Fruit fly (Drosophila melanogaster) whole organism, larva: ENCODE results near the gene Prx6a.

Experiments
- noc ChIP-seq: fragments of 200-800 bp; sonication (Bioruptor generic); optimal IDR thresholded peaks from 3 replicates; lab custom pipeline; 2019; ENCODE audit warnings: missing biosample characterization, mild to moderate bottlenecking, missing genetic modification characterization, moderate library complexity

The Prx6a gene

dm6 chr2L:2894356-2894755, 16.3 kb upstream of the Prx6a start:
- no peak for TF ChIP-seq noc (tag; lab: Kevin White, UChicago)

dm6 chr2L:2891200-2891599, 13.2 kb upstream of the Prx6a start:
- no peak for TF ChIP-seq noc (tag; lab: Kevin White, UChicago)

dm6 chr2L:2888859-2889443, 10.9 kb upstream of the Prx6a start:
- TF ChIP-seq noc (tag; lab: Kevin White, UChicago), result peak; percentile 10

- TF ChIP-seq noc (tag; lab: Kevin White, UChicago), result no peak
These were observed 9.9 kb upstream of the Prx6a start for dm6 chr2L:2887760-2888600.

dm6 chr2L:2886613-2887537, 8.8 kb upstream of the Prx6a start:
- no peak for TF ChIP-seq noc (tag; lab: Kevin White, UChicago)

dm6 chr2L:2886226-2886569, 8.2 kb upstream of the Prx6a start:
- TF ChIP-seq noc (tag; lab: Kevin White, UChicago), result no peak

- TF ChIP-seq noc (tag; lab: Kevin White, UChicago), result no peak
These were observed 7.6 kb upstream of the Prx6a start, which contains the start of the genes NTPase and lilli for dm6 chr2L:2885503-2886225. NTPase (minus strand) TSS chr2L:2885850. lilli (plus strand) TSS chr2L:2885929.

dm6 chr2L:2884683-2885502, 6.9 kb upstream of the Prx6a start:
- TF ChIP-seq noc (tag; lab: Kevin White, UChicago), result no peak

dm6 chr2L:2883703-2884294, 5.8 kb upstream of the Prx6a start:
- TF ChIP-seq noc (tag; lab: Kevin White, UChicago), result no peak

dm6 chr2L:2882968-2883702, 5.1 kb upstream of the Prx6a start:
- TF ChIP-seq noc (tag; lab: Kevin White, UChicago), result peak; percentile 63

dm6 chr2L:2878859-2879258, 827 bp upstream of the Prx6a start, which contains the start of gene RabGGTb:
RabGGTb (plus strand) TSS chr2L:2879112.
- TF ChIP-seq noc (tag; lab: Kevin White, UChicago), result peak; percentile 35

- peak; percentile 72 for TF ChIP-seq noc (tag; lab: Kevin White, UChicago)
These were observed 3.4 kb downstream of the Prx6a start, which contains the start of gene CG8814 for dm6 chr2L:2874542-2875194. CG8814 (plus strand) TSS chr2L:2874890.

- TF ChIP-seq noc (tag; lab: Kevin White, UChicago), result no peak
These were observed 3.9 kb downstream of the Prx6a start, which contains the start of gene Ifrd1 for dm6 chr2L:2874185-2874541. Ifrd1 (minus strand) TSS chr2L:2874489.
